Worm (Caenorhabditis elegans): Measurements from ENCODE around the gene str-150.

DNA sequence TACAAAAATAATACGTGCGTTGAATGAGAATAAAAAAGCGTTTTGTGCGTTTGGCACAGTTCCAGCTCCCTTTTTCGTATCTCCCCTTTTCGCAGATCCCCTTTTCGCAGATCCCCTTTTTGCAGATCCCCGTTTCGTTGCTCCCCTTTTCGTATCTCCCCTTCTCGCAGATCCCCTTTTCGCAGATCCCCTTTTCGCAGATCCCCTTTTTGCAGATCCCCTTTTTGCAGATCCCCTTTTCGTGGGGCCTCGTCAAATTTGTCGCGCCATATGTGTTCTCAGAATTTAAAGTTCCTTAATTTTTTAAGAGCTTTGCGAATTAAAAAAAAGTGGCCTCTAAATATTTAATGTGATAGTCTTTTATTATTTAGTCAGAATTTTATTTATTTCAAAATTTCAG, 30.1 kb upstream of the str-150 start, which contains the start of gene Y32B12B.4:
- TF ChIP-seq ama-1 (optimal IDR thresholded peaks at IDR 0.05) (no peak), hnd-1 (tag; optimal IDR thresholded peaks at IDR 0.05) (peak; percentile 13), tra-4 (tag; optimal IDR thresholded peaks at IDR 0.05) (no peak)
